Fruit fly (Drosophila melanogaster) whole organism, adult: ENCODE data around the gene sstn.
A peak's percentile ranks its signal among the peaks of the same experiment; 100 is the strongest.

Source experiments
- CG11617 ChIP-seq: fragments of 200-800 bp; sonication (Bioruptor generic); optimal IDR thresholded peaks from 2 replicates; lab custom pipeline; 2017; ENCODE audit warnings: mild to moderate bottlenecking, missing biosample characterization, missing genetic modification reagents, missing genetic modification characterization
- CG12768 ChIP-seq: fragments of 200-800 bp; sonication (Bioruptor generic); optimal IDR thresholded peaks from 2 replicates; lab custom pipeline; 2017; ENCODE audit warnings: missing biosample characterization, missing genetic modification characterization, mild to moderate bottlenecking, moderate library complexity, missing genetic modification reagents
- CG14711 ChIP-seq: fragments of 200-800 bp; sonication (Bioruptor generic); optimal IDR thresholded peaks from 2 replicates; lab custom pipeline; 2018; ENCODE audit warnings: missing biosample characterization, mild to moderate bottlenecking, missing genetic modification characterization, moderate library complexity
- CG1620 ChIP-seq: fragments of 200-800 bp; sonication (Bioruptor generic); optimal IDR thresholded peaks from 2 replicates; lab custom pipeline; 2016; ENCODE audit warnings: missing biosample characterization, missing genetic modification characterization
- CG33017 ChIP-seq: fragments of 200-800 bp; sonication (Bioruptor generic); optimal IDR thresholded peaks from 2 replicates; lab custom pipeline; 2018; ENCODE audit warnings: missing biosample characterization, mild to moderate bottlenecking, missing genetic modification characterization, moderate library complexity
- CG5204 ChIP-seq: fragments of 200-800 bp; sonication (Bioruptor generic); optimal IDR thresholded peaks from 2 replicates; lab custom pipeline; 2016; ENCODE audit warnings: missing biosample characterization, missing genetic modification characterization
- CG7045 ChIP-seq: fragments of 200-800 bp; sonication (Bioruptor generic); optimal IDR thresholded peaks from 2 replicates; lab custom pipeline; 2017; ENCODE audit warnings: missing biosample characterization, mild to moderate bottlenecking, missing genetic modification characterization
- CG7101 ChIP-seq: fragments of 200-800 bp; sonication (Bioruptor generic); optimal IDR thresholded peaks from 2 replicates; lab custom pipeline; 2018; ENCODE audit warnings: missing biosample characterization, mild to moderate bottlenecking, missing genetic modification characterization, moderate library complexity
- Clk ChIP-seq: fragments of 200-800 bp; sonication (Bioruptor generic); optimal IDR thresholded peaks from 2 replicates; lab custom pipeline; 2017; ENCODE audit warnings: missing biosample characterization, missing genetic modification characterization
- Crg-1 ChIP-seq: fragments of 200-800 bp; sonication (Bioruptor generic); optimal IDR thresholded peaks from 2 replicates; lab custom pipeline; 2016; ENCODE audit warnings: missing biosample characterization, missing genetic modification characterization
- Hr96 ChIP-seq: fragments of 200-800 bp; sonication (Bioruptor generic); optimal IDR thresholded peaks from 2 replicates; lab custom pipeline; 2016; ENCODE audit warnings: missing biosample characterization, missing genetic modification characterization
- Mnt ChIP-seq: fragments of 200-800 bp; sonication (Bioruptor generic); optimal IDR thresholded peaks from 2 replicates; lab custom pipeline; 2016; ENCODE audit warnings: missing biosample characterization, mild to moderate bottlenecking, missing genetic modification characterization
- bab1 ChIP-seq: fragments of 200-800 bp; sonication (Bioruptor generic); optimal IDR thresholded peaks from 3 replicates; lab custom pipeline; 2019; ENCODE audit warnings: missing biosample characterization, mild to moderate bottlenecking, missing genetic modification characterization, moderate library complexity
- cic ChIP-seq: fragments of 200-800 bp; sonication (Bioruptor generic); optimal IDR thresholded peaks from 2 replicates; lab custom pipeline; 2017; ENCODE audit warnings: missing biosample characterization, mild to moderate bottlenecking, missing genetic modification characterization, moderate library complexity
- cnc ChIP-seq, 2 experiments: fragments of >200 bp; optimal IDR thresholded peaks; 2 replicates each; lab custom pipeline; 2017
- kay ChIP-seq: fragments of 200-800 bp; sonication (Bioruptor generic); peaks from one replicate; lab custom pipeline; 2016; ENCODE audit warnings: missing biosample characterization, missing genetic modification characterization, borderline replicate concordance
- ovo ChIP-seq: fragments of 200-800 bp; sonication (Bioruptor generic); optimal IDR thresholded peaks from 2 replicates; lab custom pipeline; 2016; ENCODE audit warnings: missing biosample characterization, missing genetic modification characterization
- pad ChIP-seq: fragments of 200-800 bp; sonication (Bioruptor generic); optimal IDR thresholded peaks from 3 replicates; lab custom pipeline; 2017; ENCODE audit warnings: missing biosample characterization, missing genetic modification characterization, mild to moderate bottlenecking, moderate library complexity, missing genetic modification reagents
- tj ChIP-seq: fragments of 200-800 bp; sonication (Bioruptor generic); optimal IDR thresholded peaks from 3 replicates; lab custom pipeline; 2017; ENCODE audit warnings: missing biosample characterization, mild to moderate bottlenecking, missing genetic modification characterization, moderate library complexity
- toe ChIP-seq: fragments of 200-800 bp; sonication (Bioruptor generic); optimal IDR thresholded peaks from 2 replicates; lab custom pipeline; 2016; ENCODE audit warnings: missing biosample characterization, missing genetic modification characterization

sstn gene

dm6 chr3L:15141118-15142003 is 46.8 kb upstream of the sstn start:
- TF ChIP-seq ovo (GFP tag; lab: Kevin White, UChicago) (peak; percentile 42), CG14711 (no peak), cic (GFP tag; lab: Kevin White, UChicago) (peak; percentile 11), CG12768 (no peak), Crg-1 (GFP tag; lab: Kevin White, UChicago) (peak; percentile 15), tj (GFP tag; lab: Kevin White, UChicago) (no peak), pad (GFP tag; lab: Kevin White, UChicago) (peak; percentile 81), CG5204 (GFP tag; lab: Kevin White, UChicago) (no peak), CG33017 (peak; percentile 2), CG7045 (GFP tag; lab: Kevin White, UChicago) (peak; percentile 16), Hr96 (GFP tag; lab: Kevin White, UChicago) (no peak)

- TF ChIP-seq tj (GFP tag; lab: Kevin White, UChicago) (peak; percentile 82), CG7045 (GFP tag; lab: Kevin White, UChicago) (no peak), CG1620 (GFP tag; lab: Kevin White, UChicago) (no peak)
These were observed 45.9 kb upstream of the sstn start for dm6 chr3L:15140268-15140957.

dm6 chr3L:15137790-15138189 is 43.3 kb upstream of the sstn start:
- TF ChIP-seq kay (peak; percentile 86), CG7101 (tag; lab: Kevin White, UChicago) (no peak)

dm6 chr3L:15136659-15137572 is 42.4 kb upstream of the sstn start, which contains the start of gene CG12316:
Gene CG12316 (minus strand): TSS chr3L:15136934.
- TF ChIP-seq Clk (GFP tag; lab: Kevin White, UChicago) (peak; percentile 80), cic (GFP tag; lab: Kevin White, UChicago) (peak; percentile 40), CG11617 (GFP tag; lab: Kevin White, UChicago) (peak; percentile 95), CG14711 (peak; percentile 67), CG7101 (tag; lab: Kevin White, UChicago) (peak; percentile 89), tj (GFP tag; lab: Kevin White, UChicago) (peak; percentile 60), CG5204 (GFP tag; lab: Kevin White, UChicago) (peak; percentile 92), CG1620 (GFP tag; lab: Kevin White, UChicago) (peak; percentile 64), Crg-1 (GFP tag; lab: Kevin White, UChicago) (peak; percentile 73), Mnt (GFP tag; lab: Kevin White, UChicago) (peak; percentile 86), kay (no peak), pad (GFP tag; lab: Kevin White, UChicago) (peak; percentile 62), Hr96 (GFP tag; lab: Kevin White, UChicago) (peak; percentile 95), toe (GFP tag; lab: Kevin White, UChicago) (peak; percentile 88), ovo (GFP tag; lab: Kevin White, UChicago) (peak; percentile 66), CG33017 (peak; percentile 90), cnc (optimal IDR thresholded peaks at IDR 0.05; lab: Kevin White, UChicago) (no peak), CG12768 (peak; percentile 90), bab1 (GFP tag; lab: Kevin White, UChicago) (peak; percentile 83), CG7045 (GFP tag; lab: Kevin White, UChicago) (peak; percentile 88)

- TF ChIP-seq CG7101 (tag; lab: Kevin White, UChicago) (no peak), ovo (GFP tag; lab: Kevin White, UChicago) (no peak), pad (GFP tag; lab: Kevin White, UChicago) (no peak), CG1620 (GFP tag; lab: Kevin White, UChicago) (no peak), Mnt (GFP tag; lab: Kevin White, UChicago) (no peak), bab1 (GFP tag; lab: Kevin White, UChicago) (no peak), CG33017 (no peak), cic (GFP tag; lab: Kevin White, UChicago) (no peak)
These were observed 36.8 kb upstream of the sstn start, which contains the start of gene CG13457 for dm6 chr3L:15131278-15131677. Gene CG13457 (minus strand): TSS chr3L:15131378.

- TF ChIP-seq cnc (optimal IDR thresholded peaks at IDR 0.05; lab: Kevin White, UChicago) = no peak
- TF ChIP-seq CG33017 = no peak
- no peak for TF ChIP-seq Clk (GFP tag; lab: Kevin White, UChicago)
- no peak for TF ChIP-seq Crg-1 (GFP tag; lab: Kevin White, UChicago)
- TF ChIP-seq CG7101 (tag; lab: Kevin White, UChicago) = no peak
These were observed 31.2 kb upstream of the sstn start for dm6 chr3L:15125717-15126116.
